Worm (Caenorhabditis elegans): ENCODE measurements around the gene trip-4.

DNA sequence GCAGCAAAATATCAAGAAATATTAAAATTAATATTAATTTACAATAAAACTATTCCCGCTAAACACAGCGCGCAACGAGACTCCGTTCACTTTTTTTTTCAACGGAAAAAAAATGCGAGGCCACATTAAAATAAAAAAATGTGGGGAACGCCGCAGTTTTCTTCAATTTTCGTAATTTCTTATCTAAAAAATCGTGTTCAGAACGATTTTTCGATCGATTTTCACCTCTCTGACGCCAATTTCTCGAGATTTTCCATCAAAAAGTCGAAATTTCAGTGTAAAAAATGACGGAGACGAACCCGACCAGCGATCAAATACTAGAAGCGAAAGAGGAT, 50.7 kb downstream of the trip-4 start, which contains the start of gene Y53F4B.21:
- TF ChIP-seq him-1 (tag; optimal IDR thresholded peaks at IDR 0.05) (no peak), W03F9.2 (tag; optimal IDR thresholded peaks at IDR 0.05) (no peak)

Data from whole organism, L4/young adult.